Worm (Caenorhabditis elegans) whole organism, L1 larva: ENCODE results near the gene tag-342.

Source experiments
- C04F5.9 ChIP-seq: sonication (generic microtip); optimal IDR thresholded peaks from 2 replicates; lab custom pipeline; 2016; ENCODE audit warnings: missing genetic modification characterization, missing compliant biosample characterization
- F16B12.6 ChIP-seq: fragments of 150-350 bp; optimal IDR thresholded peaks from 2 replicates; lab custom pipeline; 2014; ENCODE audit warnings: missing biosample characterization, missing genetic modification characterization
- aha-1 ChIP-seq: fragments of 150-350 bp; optimal IDR thresholded peaks from 2 replicates; lab custom pipeline; 2014; ENCODE audit warnings: missing biosample characterization, missing genetic modification characterization
- blmp-1 ChIP-seq: fragments of 150-350 bp; optimal IDR thresholded peaks from 2 replicates; lab custom pipeline; 2014; ENCODE audit warnings: missing biosample characterization, missing genetic modification characterization
- ceh-63 ChIP-seq: fragments of 200-800 bp; sonication (Bioruptor generic); optimal IDR thresholded peaks from 2 replicates; lab custom pipeline; 2018; ENCODE audit warnings: mild to moderate bottlenecking, missing genetic modification characterization, missing compliant biosample characterization
- ceh-82 ChIP-seq, 3 experiments: fragments of 150-350 bp in 1 of 3; sonication (generic microtip) in 2 of 3; optimal IDR thresholded peaks; 2 replicates each; lab custom pipeline; 2014 to 2017; ENCODE audit warnings: missing biosample characterization in 3 of 3, missing genetic modification characterization in 3 of 3
- ceh-90 ChIP-seq: sonication (generic microtip); optimal IDR thresholded peaks from 2 replicates; lab custom pipeline; 2016; ENCODE audit warnings: missing genetic modification characterization, missing compliant biosample characterization
- dpl-1 ChIP-seq, 3 experiments: fragments of 150-350 bp in 2 of 3; sonication (generic microtip) in 1 of 3; optimal IDR thresholded peaks; 2 replicates each; lab custom pipeline; 2014 to 2017; ENCODE audit warnings: missing biosample characterization in 3 of 3, missing genetic modification characterization in 3 of 3, missing genetic modification reagents in 3 of 3
- efl-1 ChIP-seq, 4 experiments: fragments of 150-350 bp; optimal IDR thresholded peaks in 3 of 4; peaks in 1 of 4; 1 replicate in 1 of 4; 2 replicates in 3 of 4; lab custom pipeline; 2014; ENCODE audit warnings: missing biosample characterization in 2 of 4, missing genetic modification characterization in 2 of 4, missing genetic modification reagents in 2 of 4
- egl-13 ChIP-seq: sonication (generic microtip); optimal IDR thresholded peaks from 2 replicates; lab custom pipeline; 2016; ENCODE audit warnings: missing genotype, missing genetic modification reagents, missing genetic modification characterization, missing compliant biosample characterization
- elt-2 ChIP-seq: sonication (generic microtip); optimal IDR thresholded peaks from 2 replicates; lab custom pipeline; 2016; ENCODE audit warnings: missing genetic modification characterization, mild to moderate bottlenecking, inconsistent platforms, missing compliant biosample characterization, missing genetic modification reagents
- fos-1 ChIP-seq: fragments of 150-350 bp; optimal IDR thresholded peaks from 2 replicates; lab custom pipeline; 2014; ENCODE audit warnings: missing biosample characterization, missing genetic modification characterization
- grh-1 ChIP-seq: fragments of 200-800 bp; sonication (Bioruptor generic); IDR thresholded peaks from 2 replicates; pipeline ENCODE4 v1.3.6; 2022; ENCODE audit warnings: missing genetic modification reagents, missing genetic modification characterization, missing compliant biosample characterization
- hpl-2 ChIP-seq: fragments of 150-350 bp; optimal IDR thresholded peaks from 2 replicates; lab custom pipeline; 2014; ENCODE audit warnings: missing biosample characterization, missing genetic modification reagents, missing genetic modification characterization
- isw-1 ChIP-seq: fragments of 200-800 bp; sonication (Bioruptor generic); IDR thresholded peaks from 2 replicates; pipeline ENCODE4 v1.3.6; 2022; ENCODE audit warnings: missing genetic modification characterization, missing compliant biosample characterization
- lin-13 ChIP-seq: fragments of 150-350 bp; optimal IDR thresholded peaks from 2 replicates; lab custom pipeline; 2014; ENCODE audit warnings: missing biosample characterization, missing genetic modification reagents, missing genetic modification characterization
- lin-14 ChIP-seq: fragments of 200-800 bp; sonication (Bioruptor generic); optimal IDR thresholded peaks from 2 replicates; lab custom pipeline; 2018; ENCODE audit warnings: mild to moderate bottlenecking, missing genetic modification characterization, moderate library complexity, missing compliant biosample characterization
- lin-35 ChIP-seq, 2 experiments: fragments of 150-350 bp; optimal IDR thresholded peaks; 2 replicates each; lab custom pipeline; 2014; ENCODE audit warnings: missing biosample characterization in 2 of 2, missing genetic modification characterization in 2 of 2, missing genetic modification reagents in 2 of 2
- lin-39 ChIP-seq: fragments of 150-350 bp; optimal IDR thresholded peaks from 2 replicates; lab custom pipeline; 2014; ENCODE audit warnings: missing biosample characterization, missing genetic modification reagents, missing genetic modification characterization
- lir-3 ChIP-seq: sonication (generic microtip); optimal IDR thresholded peaks from 2 replicates; lab custom pipeline; 2016; ENCODE audit warnings: mild to moderate bottlenecking, missing genetic modification characterization, moderate library complexity, missing compliant biosample characterization; ENCODE audit not compliant: poor library complexity
- lsy-2 ChIP-seq, 2 experiments: fragments of 150-350 bp; optimal IDR thresholded peaks; 2 replicates each; lab custom pipeline; 2014; ENCODE audit warnings: missing biosample characterization in 2 of 2, missing genetic modification characterization in 2 of 2
- mab-9 ChIP-seq: fragments of 200-800 bp; sonication (Bioruptor generic); IDR thresholded peaks from 2 replicates; pipeline ENCODE4 v1.3.6; 2022; ENCODE audit warnings: missing genetic modification reagents, missing genetic modification characterization, missing compliant biosample characterization
- mdl-1 ChIP-seq, 2 experiments: fragments of 150-350 bp; optimal IDR thresholded peaks; 2 replicates each; lab custom pipeline; 2014 to 2017; ENCODE audit warnings: missing biosample characterization in 2 of 2, missing genetic modification characterization in 2 of 2, inconsistent platforms in 1 of 2
- mef-2 ChIP-seq: fragments of 150-350 bp; optimal IDR thresholded peaks from 2 replicates; lab custom pipeline; 2014; ENCODE audit warnings: missing biosample characterization, missing genetic modification characterization
- nhr-19 ChIP-seq: fragments of 200-800 bp; sonication (Bioruptor generic); conservative IDR thresholded peaks from 2 replicates; pipeline ENCODE4 v1.3.6; 2022; ENCODE audit warnings: missing genetic modification characterization, missing compliant biosample characterization
- nhr-20 ChIP-seq: sonication (generic microtip); optimal IDR thresholded peaks from 2 replicates; lab custom pipeline; 2016; ENCODE audit warnings: mild to moderate bottlenecking, missing genetic modification characterization, missing compliant biosample characterization
- nhr-28 ChIP-seq: fragments of 150-350 bp; optimal IDR thresholded peaks from 2 replicates; lab custom pipeline; 2014; ENCODE audit warnings: missing biosample characterization, missing genetic modification characterization
- nhr-47 ChIP-seq: sonication (generic microtip); optimal IDR thresholded peaks from 2 replicates; lab custom pipeline; 2016; ENCODE audit warnings: mild to moderate bottlenecking, missing genetic modification characterization, moderate library complexity, missing compliant biosample characterization
- nhr-71 ChIP-seq: sonication (generic microtip); optimal IDR thresholded peaks from 2 replicates; lab custom pipeline; 2016; ENCODE audit warnings: mild to moderate bottlenecking, missing genetic modification characterization, moderate library complexity, missing compliant biosample characterization
- nhr-76 ChIP-seq: sonication (generic microtip); optimal IDR thresholded peaks from 2 replicates; lab custom pipeline; 2017; ENCODE audit warnings: missing biosample characterization, missing genetic modification characterization
- nhr-77 ChIP-seq: fragments of 150-350 bp; optimal IDR thresholded peaks from 2 replicates; lab custom pipeline; 2014; ENCODE audit warnings: missing biosample characterization, missing genetic modification characterization
- nhr-84 ChIP-seq: sonication (generic microtip); optimal IDR thresholded peaks from 2 replicates; lab custom pipeline; 2017; ENCODE audit warnings: missing biosample characterization, missing genetic modification characterization
- nhr-85 ChIP-seq: sonication (generic microtip); peaks from one replicate; lab custom pipeline; 2016; ENCODE audit warnings: missing genetic modification characterization, inconsistent platforms, missing compliant biosample characterization
- pqm-1 ChIP-seq: sonication (generic microtip); optimal IDR thresholded peaks from 3 replicates; lab custom pipeline; 2017; ENCODE audit warnings: missing biosample characterization, missing genetic modification characterization
- sup-37 ChIP-seq: fragments of 200-800 bp; sonication (Bioruptor generic); optimal IDR thresholded peaks from 2 replicates; lab custom pipeline; 2018; ENCODE audit warnings: mild to moderate bottlenecking, missing genetic modification characterization, missing compliant biosample characterization
- swsn-7 ChIP-seq: sonication (generic microtip); optimal IDR thresholded peaks from 2 replicates; lab custom pipeline; 2016; ENCODE audit warnings: missing genetic modification characterization, missing compliant biosample characterization
- tlp-1 ChIP-seq: fragments of 150-350 bp; optimal IDR thresholded peaks from 2 replicates; lab custom pipeline; 2014; ENCODE audit warnings: missing biosample characterization, missing genetic modification characterization
- unc-62 ChIP-seq: fragments of 150-350 bp; optimal IDR thresholded peaks from 2 replicates; lab custom pipeline; 2014; ENCODE audit warnings: missing biosample characterization, missing genetic modification reagents, missing genetic modification characterization
- vab-15 ChIP-seq: sonication (generic microtip); optimal IDR thresholded peaks from 2 replicates; lab custom pipeline; 2017; ENCODE audit warnings: missing genotype, mild to moderate bottlenecking, missing genetic modification characterization, missing compliant biosample characterization
- zag-1 ChIP-seq: fragments of 150-350 bp; optimal IDR thresholded peaks from 2 replicates; lab custom pipeline; 2014; ENCODE audit warnings: missing biosample characterization, missing genetic modification characterization
- zip-4 ChIP-seq: fragments of 200-800 bp; sonication (Bioruptor generic); optimal IDR thresholded peaks from 2 replicates; lab custom pipeline; 2018; ENCODE audit warnings: mild to moderate bottlenecking, missing genetic modification characterization, moderate library complexity, missing compliant biosample characterization

tag-342 gene

DNA sequence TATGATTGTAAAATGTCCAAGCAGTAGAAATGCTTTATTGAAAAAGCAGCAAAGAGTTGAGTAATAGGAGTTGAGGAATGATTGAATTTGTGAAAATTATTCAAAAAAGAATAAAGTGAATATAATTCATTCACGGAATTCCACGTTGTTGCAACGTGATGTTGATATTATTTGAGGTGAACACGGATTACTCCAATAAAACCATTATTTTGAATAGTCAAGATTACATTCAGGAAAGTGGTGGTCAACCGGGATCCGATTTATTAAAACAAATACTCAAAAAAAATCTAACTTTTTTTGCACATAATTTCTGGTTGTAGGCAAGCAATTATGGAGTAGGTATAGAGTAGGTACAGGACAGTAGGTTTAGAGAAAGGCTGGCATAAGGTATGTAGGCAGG is 17.4 kb downstream of the tag-342 start, which contains the start of gene bre-3:
TSS of gene bre-3 (minus strand) at position 101 of the 400 bp plus-strand sequence.
- no peak for TF ChIP-seq nhr-19 (GFP tag; lab: Robert Waterston, UW)
- no peak for TF ChIP-seq ceh-63

ce11 chrIII:9487454-9487853 is 19.5 kb downstream of the tag-342 start:
- no peak for TF ChIP-seq unc-62 (GFP tag; lab: Kevin White, UChicago)
- no peak for TF ChIP-seq ceh-82 (tag; optimal IDR thresholded peaks at IDR 0.05; lab: Kevin White, UChicago)
- no peak for TF ChIP-seq pqm-1 (tag; lab: Kevin White, UChicago)
- peak; percentile 6 for TF ChIP-seq elt-2 (tag; lab: Kevin White, UChicago)
- TF ChIP-seq nhr-28 = no peak
- TF ChIP-seq, all 84 proteins: peak for 1

- TF ChIP-seq lin-39 (tag; lab: Kevin White, UChicago) = no peak
- no peak for TF ChIP-seq nhr-20 (tag; lab: Kevin White, UChicago)
- no peak for TF ChIP-seq lin-14
- no peak for TF ChIP-seq nhr-84
- TF ChIP-seq lin-13 = no peak
- no peak for TF ChIP-seq nhr-71
- TF ChIP-seq F16B12.6 (tag; lab: Kevin White, UChicago) = no peak
- no peak for TF ChIP-seq tlp-1 (tag; lab: Kevin White, UChicago)
- no peak for TF ChIP-seq nhr-76 (tag; lab: Kevin White, UChicago)
- TF ChIP-seq mef-2 (tag; lab: Kevin White, UChicago) = no peak
- no peak for TF ChIP-seq aha-1
- TF ChIP-seq sup-37 (GFP tag; lab: Kevin White, UChicago) = no peak
- TF ChIP-seq lsy-2 (tag; optimal IDR thresholded peaks at IDR 0.05; lab: Kevin White, UChicago) = no peak
- no peak for TF ChIP-seq mdl-1 (tag; optimal IDR thresholded peaks at IDR 0.05; lab: Kevin White, UChicago)
- no peak for TF ChIP-seq fos-1 (tag; lab: Kevin White, UChicago)
- TF ChIP-seq ceh-90 (tag; lab: Kevin White, UChicago) = no peak
- no peak for TF ChIP-seq mab-9
- TF ChIP-seq, all 84 proteins: peak for 0
Observed at ce11 chrIII:9488027-9488426, 20.1 kb downstream of the tag-342 start.

- no peak for TF ChIP-seq egl-13 (tag; lab: Kevin White, UChicago)
Observed at ce11 chrIII:9488431-9488830, 20.5 kb downstream of the tag-342 start, which contains the start of gene nlp-36. nlp-36 (plus strand) TSS chrIII:9488731.

- TF ChIP-seq grh-1 (GFP tag; lab: Robert Waterston, UW) (no peak), lin-35 (GFP tag; optimal IDR thresholded peaks at IDR 0.05; lab: Kevin White, UChicago) (no peak), C04F5.9 (tag; lab: Kevin White, UChicago) (no peak), efl-1 (optimal IDR thresholded peaks at IDR 0.05; lab: Kevin White, UChicago) (no peak), efl-1 (GFP tag; optimal IDR thresholded peaks at IDR 0.05 in 1 of 2; lab: Kevin White, UChicago) (peak in 1 of 2 experiments; percentile 91), lin-39 (tag; lab: Kevin White, UChicago) (no peak), isw-1 (GFP tag; lab: Robert Waterston, UW) (no peak), sup-37 (GFP tag; lab: Kevin White, UChicago) (no peak), nhr-71 (no peak)
Observed at ce11 chrIII:9489798-9490197, 21.8 kb downstream of the tag-342 start.

DNA sequence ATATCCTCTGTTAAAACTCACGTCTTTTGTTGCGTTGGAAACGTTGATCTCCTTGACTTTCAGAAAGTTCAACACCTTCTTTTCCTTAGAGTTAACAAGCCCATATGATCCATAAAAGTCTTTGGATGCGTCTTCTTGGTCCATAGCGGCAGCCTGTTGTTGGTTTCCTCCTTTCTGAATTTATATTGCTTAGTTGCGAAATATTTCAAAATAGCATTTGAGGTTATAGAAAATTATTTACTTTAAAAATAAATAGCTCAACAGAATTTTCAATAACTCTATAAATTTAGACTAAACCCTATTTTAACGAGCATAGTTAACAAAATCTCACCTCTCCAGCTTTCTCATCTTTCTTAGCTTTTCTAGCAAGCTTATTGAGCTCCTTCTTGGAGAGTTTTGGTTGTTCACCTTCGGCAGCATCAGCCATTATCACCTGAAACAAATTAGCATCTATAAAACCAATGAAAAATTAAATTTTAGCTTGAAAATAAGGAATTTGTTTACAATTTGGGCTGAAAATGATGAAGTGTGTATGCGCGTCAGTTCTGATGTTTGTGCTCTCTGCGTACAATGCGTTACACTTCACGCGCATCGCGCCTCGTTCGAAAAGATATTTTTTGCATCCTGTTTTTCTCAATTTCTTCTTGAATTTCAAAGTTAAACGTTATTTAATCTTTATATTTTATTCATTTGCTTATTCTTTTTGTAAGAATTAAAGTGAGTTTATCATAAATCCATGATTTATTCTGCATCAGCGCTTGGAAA is 23.0 kb downstream of the tag-342 start, which contains the start of the genes dars-1 and ctr-9:
TSS of gene dars-1 (minus strand) at position 433 of the 765 bp plus-strand sequence.
TSS of gene ctr-9 (plus strand) at position 614 of the 765 bp plus-strand sequence.
- TF ChIP-seq ceh-82 (tag; optimal IDR thresholded peaks at IDR 0.05; lab: Kevin White, UChicago) (peak in 1 of 3 experiments; percentile 0), dpl-1 (GFP tag; optimal IDR thresholded peaks at IDR 0.05; lab: Kevin White, UChicago) (peak; percentile 10 to 59 (median 48)), lir-3 (tag; lab: Kevin White, UChicago) (no peak), blmp-1 (tag; lab: Kevin White, UChicago) (no peak), nhr-85 (no peak), zip-4 (peak; percentile 25), lin-35 (GFP tag; optimal IDR thresholded peaks at IDR 0.05; lab: Kevin White, UChicago) (peak; percentile 13 to 53), efl-1 (optimal IDR thresholded peaks at IDR 0.05; lab: Kevin White, UChicago) (peak in 1 of 2 experiments; percentile 52), efl-1 (GFP tag; optimal IDR thresholded peaks at IDR 0.05 in 1 of 2; lab: Kevin White, UChicago) (peak; percentile 24 to 95), nhr-77 (tag; lab: Kevin White, UChicago) (no peak), nhr-19 (GFP tag; lab: Robert Waterston, UW) (no peak), vab-15 (no peak), nhr-28 (no peak), zag-1 (tag; lab: Kevin White, UChicago) (no peak), nhr-47 (peak; percentile 13), swsn-7 (tag; lab: Kevin White, UChicago) (no peak), mab-9 (no peak), hpl-2 (GFP tag; lab: Kevin White, UChicago) (no peak), lsy-2 (tag; optimal IDR thresholded peaks at IDR 0.05; lab: Kevin White, UChicago) (peak; percentile 14 to 47)
